Worm (Caenorhabditis elegans) whole organism, L4 larva: ENCODE measurements around the gene fbxa-55.

Experiments used
- aha-1 ChIP-seq: fragments of 150-350 bp; peaks from one replicate; lab custom pipeline; 2014; ENCODE audit warnings: missing biosample characterization, missing genetic modification characterization
- lin-29 ChIP-seq: fragments of 200-800 bp; sonication (Bioruptor generic); IDR thresholded peaks from 2 replicates; pipeline ENCODE4 v1.3.6; 2022; ENCODE audit warnings: missing genetic modification reagents, missing genetic modification characterization, missing compliant biosample characterization
- nhr-6 ChIP-seq: fragments of 150-350 bp; optimal IDR thresholded peaks from 2 replicates; lab custom pipeline; 2014; ENCODE audit warnings: missing biosample characterization, missing genetic modification characterization
- nhr-77 ChIP-seq: fragments of 150-350 bp; optimal IDR thresholded peaks from 2 replicates; lab custom pipeline; 2014; ENCODE audit warnings: missing biosample characterization, missing genetic modification characterization
- unc-130 ChIP-seq: sonication (generic microtip); optimal IDR thresholded peaks from 2 replicates; lab custom pipeline; 2016; ENCODE audit warnings: missing genetic modification reagents, missing genetic modification characterization, missing compliant biosample characterization

DNA sequence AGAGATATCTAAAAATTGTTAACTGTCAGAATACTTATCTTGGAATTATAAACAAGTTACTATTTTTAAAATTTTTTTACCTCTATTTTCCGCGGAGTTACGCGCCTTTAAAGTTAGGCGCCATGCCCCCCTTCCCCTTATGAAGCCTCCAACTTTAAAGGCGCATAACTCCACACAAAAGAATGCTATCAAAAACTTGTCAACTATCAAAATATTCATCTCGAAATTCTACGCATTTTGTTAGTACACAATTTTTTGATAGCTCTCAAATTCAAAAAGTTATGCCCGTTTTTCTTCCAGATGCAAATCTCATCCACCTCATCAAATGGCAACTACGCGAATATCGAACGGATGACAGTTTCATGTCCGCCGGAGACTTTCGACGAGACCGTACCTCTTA lies 47.1 kb upstream of the fbxa-55 start, which contains the start of gene tbc-10:
- TF ChIP-seq nhr-6 (tag; lab: Kevin White, UChicago): no peak
- no peak for TF ChIP-seq lin-29 (GFP tag; lab: Robert Waterston, UW)
- TF ChIP-seq nhr-77: no peak
- no peak for TF ChIP-seq aha-1 (tag; lab: Kevin White, UChicago)
- TF ChIP-seq unc-130 (GFP tag; lab: Kevin White, UChicago): no peak
